Fruit fly (Drosophila melanogaster) whole organism, pupa: ENCODE results near the gene dmrt11E.
A peak's percentile ranks its signal among the peaks of the same experiment; 100 is the strongest.

Source experiments
- CG10348 ChIP-seq: fragments of 200-800 bp; sonication (Bioruptor generic); IDR thresholded peaks from 2 replicates; pipeline ENCODE4 v1.3.6; 2022; ENCODE audit warnings: missing biosample characterization, missing genetic modification characterization
- CG12605 ChIP-seq: fragments of 200-800 bp; sonication (Bioruptor generic); IDR thresholded peaks from 2 replicates; pipeline ENCODE4 v1.3.6; 2022; ENCODE audit warnings: missing biosample characterization, missing genetic modification characterization
- CG13204 ChIP-seq: fragments of 200-800 bp; sonication (Bioruptor generic); optimal IDR thresholded peaks from 2 replicates; lab custom pipeline; 2018; ENCODE audit warnings: missing biosample characterization, mild to moderate bottlenecking, missing genetic modification characterization, moderate library complexity
- CG14655 ChIP-seq: fragments of 200-800 bp; sonication (Bioruptor generic); optimal IDR thresholded peaks from 3 replicates; lab custom pipeline; 2017; ENCODE audit warnings: mild to moderate bottlenecking, missing biosample characterization, missing genetic modification reagents, missing genetic modification characterization
- CG15710 ChIP-seq: fragments of 200-800 bp; sonication (Bioruptor generic); optimal IDR thresholded peaks from 2 replicates; lab custom pipeline; 2018; ENCODE audit warnings: missing biosample characterization, mild to moderate bottlenecking, missing genetic modification characterization, moderate library complexity
- CG17806 ChIP-seq: fragments of 200-800 bp; sonication (Bioruptor generic); optimal IDR thresholded peaks from 2 replicates; lab custom pipeline; 2018; ENCODE audit warnings: missing biosample characterization, mild to moderate bottlenecking, missing genetic modification characterization, moderate library complexity
- CG32121 ChIP-seq: fragments of 200-800 bp; sonication (Bioruptor generic); IDR thresholded peaks from 2 replicates; pipeline ENCODE4 v1.3.6; 2022; ENCODE audit warnings: missing biosample characterization, missing genetic modification characterization
- CG34367 ChIP-seq: fragments of 200-800 bp; sonication (Bioruptor generic); optimal IDR thresholded peaks from 2 replicates; lab custom pipeline; 2018; ENCODE audit warnings: missing biosample characterization, mild to moderate bottlenecking, missing genetic modification characterization
- CG4496 ChIP-seq: fragments of 200-800 bp; sonication (Bioruptor generic); IDR thresholded peaks from 3 replicates; pipeline ENCODE4 v1.3.6; 2022; ENCODE audit warnings: missing biosample characterization, missing genetic modification characterization
- CG8159 ChIP-seq: fragments of 200-800 bp; sonication (Bioruptor generic); optimal IDR thresholded peaks from 3 replicates; lab custom pipeline; 2018; ENCODE audit warnings: missing biosample characterization, mild to moderate bottlenecking, missing genetic modification characterization, moderate library complexity
- CG8301 ChIP-seq: fragments of 200-800 bp; sonication (Bioruptor generic); optimal IDR thresholded peaks from 2 replicates; lab custom pipeline; 2018; ENCODE audit warnings: missing biosample characterization, mild to moderate bottlenecking, missing genetic modification characterization
- CG9948 ChIP-seq: fragments of 200-800 bp; sonication (Bioruptor generic); optimal IDR thresholded peaks from 2 replicates; lab custom pipeline; 2018; ENCODE audit warnings: missing biosample characterization, mild to moderate bottlenecking, missing genetic modification characterization, moderate library complexity
- D1 ChIP-seq: fragments of 200-800 bp; sonication (Bioruptor generic); optimal IDR thresholded peaks from 2 replicates; lab custom pipeline; 2018; ENCODE audit warnings: missing biosample characterization, mild to moderate bottlenecking, missing genetic modification characterization, moderate library complexity
- EcR ChIP-seq: fragments of 200-800 bp; sonication (Bioruptor generic); optimal IDR thresholded peaks from 3 replicates; lab custom pipeline; 2019; ENCODE audit warnings: missing biosample characterization, missing genetic modification characterization, mild to moderate bottlenecking, moderate library complexity, missing genetic modification reagents
- Ets98B ChIP-seq: fragments of 200-800 bp; sonication (Bioruptor generic); IDR thresholded peaks from 2 replicates; pipeline ENCODE4 v1.3.6; 2022; ENCODE audit warnings: missing biosample characterization, missing genetic modification characterization
- Pif1A ChIP-seq: fragments of 200-800 bp; sonication (Bioruptor generic); optimal IDR thresholded peaks from 3 replicates; lab custom pipeline; 2016; ENCODE audit warnings: missing biosample characterization, missing genetic modification characterization
- Pif1B ChIP-seq: fragments of 200-800 bp; sonication (Bioruptor generic); optimal IDR thresholded peaks from 3 replicates; lab custom pipeline; 2016; ENCODE audit warnings: missing biosample characterization, missing genetic modification characterization
- Snoo ChIP-seq: fragments of 200-800 bp; sonication (Bioruptor generic); optimal IDR thresholded peaks from 3 replicates; lab custom pipeline; 2017; ENCODE audit warnings: missing biosample characterization, mild to moderate bottlenecking, missing genetic modification characterization, inconsistent platforms
- fd96Ca ChIP-seq: fragments of 200-800 bp; sonication (Bioruptor generic); IDR thresholded peaks from 3 replicates; pipeline ENCODE4 v1.3.6; 2022; ENCODE audit warnings: missing biosample characterization, missing genetic modification characterization
- gl ChIP-seq: fragments of 200-800 bp; sonication (Bioruptor generic); optimal IDR thresholded peaks from 2 replicates; lab custom pipeline; 2018; ENCODE audit warnings: missing biosample characterization, mild to moderate bottlenecking, missing genetic modification characterization
- rn ChIP-seq: fragments of 200-800 bp; sonication (Bioruptor generic); IDR thresholded peaks from 2 replicates; pipeline ENCODE4 v1.3.6; 2022; ENCODE audit warnings: missing biosample characterization, missing genetic modification characterization

Gene dmrt11E

dm6 chrX:13397610-13398009 is 29.6 kb downstream of the dmrt11E start:
- TF ChIP-seq CG32121 (GFP tag; lab: Robert Waterston, UW): no peak
- TF ChIP-seq CG15710 (tag; lab: Kevin White, UChicago): no peak
- TF ChIP-seq CG8159 (tag; lab: Kevin White, UChicago): no peak
- TF ChIP-seq fd96Ca (GFP tag; lab: Robert Waterston, UW): no peak
- TF ChIP-seq CG8301 (tag; lab: Kevin White, UChicago): no peak
- TF ChIP-seq EcR: no peak

DNA sequence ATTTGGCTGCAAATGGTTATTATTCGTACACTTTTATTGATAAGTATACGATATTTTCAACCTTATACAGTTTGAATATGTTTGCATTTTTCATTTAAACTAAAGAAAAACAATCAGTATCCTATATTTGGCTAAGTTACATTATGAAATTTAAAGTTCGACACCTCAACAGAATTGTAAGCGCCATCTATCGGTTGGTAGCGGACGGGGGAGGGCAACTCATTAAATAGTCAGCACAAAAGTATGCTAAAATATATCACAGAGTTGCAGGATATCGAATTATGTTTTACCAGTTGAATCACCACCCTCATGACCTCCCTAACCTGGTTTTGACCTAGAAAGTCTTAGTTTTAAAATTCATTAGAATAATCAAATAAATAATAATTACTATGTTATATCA is 33.3 kb downstream of the dmrt11E start:
- TF ChIP-seq CG8159 (tag; lab: Kevin White, UChicago) (no peak), CG14655 (GFP tag; lab: Kevin White, UChicago) (no peak), CG8301 (tag; lab: Kevin White, UChicago) (no peak), CG34367 (no peak), CG4496 (GFP tag; lab: Robert Waterston, UW) (peak; percentile 40; the same call in 1 of the 3 replicates), CG13204 (GFP tag; lab: Kevin White, UChicago) (no peak)

dm6 chrX:13402763-13403162 is 34.8 kb downstream of the dmrt11E start, which contains the start of gene CG12725:
Gene CG12725, minus strand, starts transcription at chrX:13402863.
- TF ChIP-seq CG8159 (tag; lab: Kevin White, UChicago) (no peak), rn (GFP tag; lab: Robert Waterston, UW) (no peak)
- TF ChIP-seq, all 21 proteins: peak for 0

DNA sequence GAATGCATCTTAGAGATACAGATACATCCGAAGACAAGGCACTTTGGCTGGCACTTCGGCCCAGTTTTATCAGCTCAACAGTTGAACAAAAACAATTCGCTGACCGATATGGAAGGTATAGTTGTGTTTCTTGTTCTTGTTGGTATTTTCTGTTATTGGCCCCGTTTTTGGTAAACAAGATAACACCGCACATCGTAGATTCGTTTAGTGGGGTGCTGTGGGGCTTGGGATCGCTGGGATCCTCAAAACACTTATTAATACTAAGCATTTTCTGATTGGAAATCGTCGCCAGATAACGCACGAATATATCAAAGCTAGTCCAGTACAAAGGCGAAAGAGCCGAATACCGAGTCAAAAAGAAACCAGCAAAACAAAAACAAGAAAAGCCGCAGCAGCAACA is 35.6 kb downstream of the dmrt11E start:
- TF ChIP-seq D1 (tag; lab: Kevin White, UChicago) (no peak), Ets98B (GFP tag; lab: Robert Waterston, UW) (peak; percentile 6; the same call in 1 of the 2 replicates), CG12605 (GFP tag; lab: Robert Waterston, UW) (peak; percentile 24; the same call in 1 of the 2 replicates), CG8159 (tag; lab: Kevin White, UChicago) (no peak), Snoo (tag; lab: Kevin White, UChicago) (no peak), EcR (peak; percentile 68), gl (tag; lab: Kevin White, UChicago) (peak; percentile 15), Pif1A (GFP tag; lab: Kevin White, UChicago) (no peak), CG10348 (GFP tag; lab: Robert Waterston, UW) (no peak), CG17806 (no peak), fd96Ca (GFP tag; lab: Robert Waterston, UW) (no peak), CG14655 (GFP tag; lab: Kevin White, UChicago) (no peak), CG4496 (GFP tag; lab: Robert Waterston, UW) (no peak), CG15710 (tag; lab: Kevin White, UChicago) (no peak), CG8301 (tag; lab: Kevin White, UChicago) (no peak), CG13204 (GFP tag; lab: Kevin White, UChicago) (no peak), CG34367 (no peak), CG9948 (tag; lab: Kevin White, UChicago) (no peak)

DNA sequence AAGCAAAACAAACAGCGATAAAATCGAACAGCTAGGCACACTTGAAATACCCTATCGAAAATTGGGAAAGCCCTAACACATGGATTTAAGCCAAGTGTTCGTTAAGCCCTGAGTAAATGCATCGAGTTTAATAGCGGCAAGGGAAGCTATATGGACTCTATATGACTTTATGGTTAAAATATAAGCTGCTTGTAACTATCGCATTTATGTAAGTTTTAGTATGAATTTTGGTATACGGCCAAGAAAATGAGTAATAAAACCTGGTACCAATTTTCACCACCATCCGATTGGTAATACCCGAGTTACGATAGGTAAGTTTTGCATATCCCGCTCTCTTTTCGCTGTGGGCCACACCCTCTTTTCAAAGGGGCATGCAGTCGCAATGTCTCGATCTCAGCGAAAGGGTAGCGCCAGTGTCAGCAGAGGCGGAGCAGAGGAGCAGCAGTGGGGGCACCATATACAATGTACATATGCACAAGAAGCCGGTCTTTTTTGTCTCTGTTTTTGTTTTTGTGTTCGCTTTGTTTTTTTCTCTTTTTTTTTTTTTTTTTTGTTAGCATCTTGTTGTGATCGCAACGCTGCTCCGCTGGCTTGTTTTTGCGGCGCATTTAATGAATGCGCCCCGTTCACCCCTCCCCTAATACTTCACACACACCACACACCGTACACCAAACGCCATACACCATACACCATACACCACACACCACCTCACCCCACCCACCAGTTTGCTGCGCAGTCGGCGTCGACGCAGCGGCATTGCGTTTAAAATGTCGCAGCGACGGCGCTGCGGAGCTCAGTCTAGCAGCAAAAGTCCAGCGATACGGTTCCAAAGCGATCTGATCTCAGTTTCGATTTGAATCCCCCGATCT is 36.2 kb downstream of the dmrt11E start, which contains the start of gene GstT4:
Gene GstT4, plus strand, starts transcription at position 788 of the 869 bp plus-strand sequence.
- TF ChIP-seq CG32121 (GFP tag; lab: Robert Waterston, UW) (peak; percentile 97), CG4496 (GFP tag; lab: Robert Waterston, UW) (peak; percentile 99), EcR (peak; percentile 72), CG14655 (GFP tag; lab: Kevin White, UChicago) (peak; percentile 83), Pif1B (peak; percentile 97), Pif1A (GFP tag; lab: Kevin White, UChicago) (peak; percentile 97), gl (tag; lab: Kevin White, UChicago) (peak; percentile 97), CG34367 (peak; percentile 90), CG8159 (tag; lab: Kevin White, UChicago) (peak; percentile 81), CG8301 (tag; lab: Kevin White, UChicago) (peak; percentile 69), CG17806 (peak; percentile 84), Ets98B (GFP tag; lab: Robert Waterston, UW) (peak; percentile 98), CG13204 (GFP tag; lab: Kevin White, UChicago) (peak; percentile 97), D1 (tag; lab: Kevin White, UChicago) (peak; percentile 2), fd96Ca (GFP tag; lab: Robert Waterston, UW) (peak; percentile 98), CG9948 (tag; lab: Kevin White, UChicago) (peak; percentile 84), CG12605 (GFP tag; lab: Robert Waterston, UW) (peak; percentile 100), Snoo (tag; lab: Kevin White, UChicago) (peak; percentile 84), CG10348 (GFP tag; lab: Robert Waterston, UW) (peak; percentile 55), CG15710 (tag; lab: Kevin White, UChicago) (peak; percentile 86), rn (GFP tag; lab: Robert Waterston, UW) (peak; percentile 93)

DNA sequence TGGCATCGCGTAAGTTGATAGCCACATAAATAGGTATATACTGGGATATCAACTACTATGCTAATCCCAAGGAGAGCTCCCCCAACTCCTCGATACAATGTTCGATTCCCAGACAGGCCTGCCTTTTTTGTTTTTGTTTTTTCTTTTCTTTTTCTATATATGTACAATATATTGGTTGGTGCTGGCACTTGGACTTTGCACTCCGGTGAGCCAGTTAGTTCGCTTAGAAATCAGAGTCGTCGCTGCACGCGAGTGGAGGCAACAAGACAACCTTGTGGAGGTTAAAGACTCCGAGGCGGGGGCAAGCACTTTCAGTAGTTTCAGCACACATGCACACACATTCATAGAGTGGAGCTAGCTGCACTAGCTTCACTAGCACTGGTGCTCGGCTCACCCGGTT is 38.3 kb downstream of the dmrt11E start:
- TF ChIP-seq CG10348 (GFP tag; lab: Robert Waterston, UW): no peak
- TF ChIP-seq CG15710 (tag; lab: Kevin White, UChicago): no peak
- TF ChIP-seq CG8159 (tag; lab: Kevin White, UChicago): no peak
- no peak for TF ChIP-seq CG34367
- peak; percentile 54 for TF ChIP-seq gl (tag; lab: Kevin White, UChicago)
- peak; percentile 2 for TF ChIP-seq CG8301 (tag; lab: Kevin White, UChicago)
- TF ChIP-seq CG4496 (GFP tag; lab: Robert Waterston, UW): peak; percentile 54; the same call in 2 of the 3 replicates
- 0 out of 3 replicates have a peak, but pooled peaks have one; percentile 47 for TF ChIP-seq fd96Ca (GFP tag; lab: Robert Waterston, UW)
- TF ChIP-seq CG13204 (GFP tag; lab: Kevin White, UChicago): peak; percentile 40
- TF ChIP-seq EcR: peak; percentile 82
- TF ChIP-seq Pif1B: no peak
- no peak for TF ChIP-seq rn (GFP tag; lab: Robert Waterston, UW)
- TF ChIP-seq CG9948 (tag; lab: Kevin White, UChicago): no peak
- no peak for TF ChIP-seq D1 (tag; lab: Kevin White, UChicago)
- TF ChIP-seq CG12605 (GFP tag; lab: Robert Waterston, UW): peak; percentile 41
- TF ChIP-seq CG32121 (GFP tag; lab: Robert Waterston, UW): no peak
- TF ChIP-seq Ets98B (GFP tag; lab: Robert Waterston, UW): peak; percentile 18; the same call in 1 of the 2 replicates
- TF ChIP-seq CG17806: no peak
- no peak for TF ChIP-seq Snoo (tag; lab: Kevin White, UChicago)
- TF ChIP-seq CG14655 (GFP tag; lab: Kevin White, UChicago): peak; percentile 53
- TF ChIP-seq Pif1A (GFP tag; lab: Kevin White, UChicago): peak; percentile 60
